Fruit fly (Drosophila melanogaster) whole organism, prepupa: ENCODE measurements around the gene CG6726.

Experiments used
- Blimp-1 ChIP-seq: fragments of 200-800 bp; sonication (Bioruptor generic); optimal IDR thresholded peaks from 3 replicates; lab custom pipeline; 2017; ENCODE audit warnings: missing biosample characterization, missing genetic modification characterization, mild to moderate bottlenecking, moderate library complexity, missing genetic modification reagents
- CG10631 ChIP-seq: fragments of 200-800 bp; sonication (Bioruptor generic); optimal IDR thresholded peaks from 2 replicates; lab custom pipeline; 2016; ENCODE audit warnings: missing biosample characterization, missing genetic modification characterization
- CG11294 ChIP-seq: fragments of 200-800 bp; sonication (Bioruptor generic); IDR thresholded peaks from 2 replicates; pipeline ENCODE4 v1.3.6; 2022; ENCODE audit warnings: missing biosample characterization, missing genetic modification characterization
- CG11762 ChIP-seq: fragments of 200-800 bp; sonication (Bioruptor generic); optimal IDR thresholded peaks from 3 replicates; lab custom pipeline; 2016; ENCODE audit warnings: missing biosample characterization, missing genetic modification characterization; ENCODE audit not compliant: insufficient read depth
- CG11902 ChIP-seq: fragments of 200-800 bp; sonication (Bioruptor generic); optimal IDR thresholded peaks from 3 replicates; lab custom pipeline; 2016; ENCODE audit warnings: missing biosample characterization, missing genetic modification characterization
- CG15336 ChIP-seq: fragments of 200-800 bp; sonication (Bioruptor generic); IDR thresholded peaks from 2 replicates; pipeline ENCODE4 v1.3.6; 2022; ENCODE audit warnings: missing biosample characterization, missing genetic modification characterization
- CG1621 ChIP-seq: fragments of 200-800 bp; sonication (Bioruptor generic); optimal IDR thresholded peaks from 3 replicates; lab custom pipeline; 2018; ENCODE audit warnings: missing biosample characterization, mild to moderate bottlenecking, missing genetic modification characterization
- CG16779 ChIP-seq: fragments of 200-800 bp; sonication (Bioruptor generic); optimal IDR thresholded peaks from 3 replicates; lab custom pipeline; 2017; ENCODE audit warnings: missing biosample characterization, mild to moderate bottlenecking, missing genetic modification characterization
- CG3032 ChIP-seq: fragments of 200-800 bp; optimal IDR thresholded peaks from 2 replicates; lab custom pipeline; 2019; ENCODE audit warnings: missing biosample characterization, mild to moderate bottlenecking, missing genetic modification characterization, moderate library complexity
- CG31627 ChIP-seq: fragments of 200-800 bp; sonication (Bioruptor generic); optimal IDR thresholded peaks from 3 replicates; lab custom pipeline; 2016; ENCODE audit warnings: missing biosample characterization, missing genetic modification characterization
- CG32006 ChIP-seq: fragments of 200-800 bp; sonication (Bioruptor generic); optimal IDR thresholded peaks from 3 replicates; lab custom pipeline; 2017; ENCODE audit warnings: missing biosample characterization, mild to moderate bottlenecking, missing genetic modification characterization
- CG34406 ChIP-seq: fragments of 200-800 bp; sonication (Bioruptor generic); optimal IDR thresholded peaks from 3 replicates; lab custom pipeline; 2016; ENCODE audit warnings: missing biosample characterization, missing genetic modification characterization
- CG4318 ChIP-seq: fragments of 200-800 bp; sonication (Bioruptor generic); optimal IDR thresholded peaks from 3 replicates; lab custom pipeline; 2017; ENCODE audit warnings: missing biosample characterization, mild to moderate bottlenecking, missing genetic modification characterization
- CG6163 ChIP-seq: fragments of 200-800 bp; sonication (Bioruptor generic); IDR thresholded peaks from 3 replicates; pipeline ENCODE4 v1.3.6; 2022; ENCODE audit warnings: missing biosample characterization, missing genetic modification characterization
- CG6276 ChIP-seq: fragments of 200-800 bp; sonication (Bioruptor generic); optimal IDR thresholded peaks from 2 replicates; lab custom pipeline; 2017; ENCODE audit warnings: missing biosample characterization, mild to moderate bottlenecking, missing genetic modification characterization
- CG6808 ChIP-seq: fragments of 200-800 bp; sonication (Bioruptor generic); optimal IDR thresholded peaks from 3 replicates; lab custom pipeline; 2017; ENCODE audit warnings: missing biosample characterization, missing genetic modification characterization, mild to moderate bottlenecking, moderate library complexity, missing genetic modification reagents
- CG6854 ChIP-seq: fragments of 200-800 bp; sonication (Bioruptor generic); optimal IDR thresholded peaks from 2 replicates; lab custom pipeline; 2017; ENCODE audit warnings: missing biosample characterization, mild to moderate bottlenecking, missing genetic modification characterization
- CG7368 ChIP-seq: fragments of 200-800 bp; sonication (Bioruptor generic); optimal IDR thresholded peaks from 3 replicates; lab custom pipeline; 2016; ENCODE audit warnings: missing biosample characterization, missing genetic modification characterization
- CG8119 ChIP-seq: fragments of 200-800 bp; sonication (Bioruptor generic); IDR thresholded peaks from 3 replicates; pipeline ENCODE4 v1.3.6; 2022; ENCODE audit warnings: missing biosample characterization, missing genetic modification characterization
- CG8319 ChIP-seq: fragments of 200-800 bp; sonication (Bioruptor generic); optimal IDR thresholded peaks from 3 replicates; lab custom pipeline; 2016; ENCODE audit warnings: missing biosample characterization, missing genetic modification characterization
- CG8632 ChIP-seq: fragments of 200-800 bp; sonication (Bioruptor generic); optimal IDR thresholded peaks from 3 replicates; lab custom pipeline; 2016; ENCODE audit warnings: missing biosample characterization, missing genetic modification characterization
- Eip75B ChIP-seq: fragments of 200-800 bp; sonication (Bioruptor generic); optimal IDR thresholded peaks from 3 replicates; lab custom pipeline; 2016; ENCODE audit warnings: missing biosample characterization, missing genetic modification characterization
- Eip78C ChIP-seq: fragments of 200-800 bp; sonication (Bioruptor generic); peaks from one replicate; lab custom pipeline; 2016; ENCODE audit warnings: missing biosample characterization, missing genetic modification characterization
- Eip93F ChIP-seq: fragments of 200-800 bp; sonication (Bioruptor generic); optimal IDR thresholded peaks from 2 replicates; lab custom pipeline; 2016; ENCODE audit warnings: missing biosample characterization, mild to moderate bottlenecking, missing genetic modification characterization
- Ets21C ChIP-seq: fragments of 200-800 bp; sonication (Bioruptor generic); optimal IDR thresholded peaks from 3 replicates; lab custom pipeline; 2016; ENCODE audit warnings: missing biosample characterization, missing genetic modification characterization
- Ets96B ChIP-seq: fragments of 200-800 bp; optimal IDR thresholded peaks from 2 replicates; lab custom pipeline; 2019; ENCODE audit warnings: missing biosample characterization, mild to moderate bottlenecking, missing genetic modification characterization, moderate library complexity
- Gug ChIP-seq: fragments of 200-800 bp; sonication (Bioruptor generic); IDR thresholded peaks from 2 replicates; pipeline ENCODE4 v1.3.6; 2022; ENCODE audit warnings: missing biosample characterization, missing genetic modification characterization
- Hr39 ChIP-seq: fragments of 200-800 bp; sonication (Bioruptor generic); optimal IDR thresholded peaks from 2 replicates; lab custom pipeline; 2016; ENCODE audit warnings: missing biosample characterization, missing genetic modification characterization
- Hr4 ChIP-seq: fragments of 200-800 bp; sonication (Bioruptor generic); optimal IDR thresholded peaks from 3 replicates; lab custom pipeline; 2016; ENCODE audit warnings: missing biosample characterization, missing genetic modification characterization
- Lpt ChIP-seq: fragments of 200-800 bp; sonication (Bioruptor generic); optimal IDR thresholded peaks from 3 replicates; lab custom pipeline; 2016; ENCODE audit warnings: missing biosample characterization, missing genetic modification characterization
- Met ChIP-seq: fragments of 200-800 bp; sonication (Bioruptor generic); optimal IDR thresholded peaks from 3 replicates; lab custom pipeline; 2016; ENCODE audit warnings: missing biosample characterization, missing genetic modification characterization
- OdsH ChIP-seq: fragments of 200-800 bp; sonication (Bioruptor generic); optimal IDR thresholded peaks from 3 replicates; lab custom pipeline; 2016; ENCODE audit warnings: missing biosample characterization, missing genetic modification characterization
- Smox ChIP-seq: fragments of 200-800 bp; sonication (Bioruptor generic); optimal IDR thresholded peaks from 3 replicates; lab custom pipeline; 2016; ENCODE audit warnings: missing biosample characterization, missing genetic modification characterization
- Sox102F ChIP-seq: fragments of 200-800 bp; sonication (Bioruptor generic); optimal IDR thresholded peaks from 2 replicates; lab custom pipeline; 2016; ENCODE audit warnings: missing biosample characterization, mild to moderate bottlenecking, missing genetic modification characterization
- Sox15 ChIP-seq: fragments of 200-800 bp; sonication (Bioruptor generic); optimal IDR thresholded peaks from 3 replicates; lab custom pipeline; 2016; ENCODE audit warnings: missing biosample characterization, missing genetic modification characterization
- achi ChIP-seq: fragments of 200-800 bp; sonication (Bioruptor generic); optimal IDR thresholded peaks from 3 replicates; lab custom pipeline; 2016; ENCODE audit warnings: missing biosample characterization, missing genetic modification characterization
- acj6 ChIP-seq: fragments of 200-800 bp; sonication (Bioruptor generic); optimal IDR thresholded peaks from 3 replicates; lab custom pipeline; 2016; ENCODE audit warnings: missing biosample characterization, missing genetic modification characterization
- cyc ChIP-seq: fragments of 200-800 bp; sonication (Bioruptor generic); optimal IDR thresholded peaks from 3 replicates; lab custom pipeline; 2016; ENCODE audit warnings: missing biosample characterization, missing genetic modification characterization
- dac ChIP-seq: fragments of 200-800 bp; sonication (Bioruptor generic); optimal IDR thresholded peaks from 2 replicates; lab custom pipeline; 2017; ENCODE audit warnings: missing biosample characterization, mild to moderate bottlenecking, missing genetic modification characterization
- eg ChIP-seq: fragments of 200-800 bp; sonication (Bioruptor generic); IDR thresholded peaks from 3 replicates; pipeline ENCODE4 v1.3.6; 2022; ENCODE audit warnings: missing biosample characterization, missing genetic modification characterization
- esn ChIP-seq: fragments of 200-800 bp; sonication (Bioruptor generic); optimal IDR thresholded peaks from 2 replicates; lab custom pipeline; 2016; ENCODE audit warnings: missing biosample characterization, mild to moderate bottlenecking, missing genetic modification characterization, moderate library complexity
- fd59A ChIP-seq: fragments of 200-800 bp; sonication (Bioruptor generic); optimal IDR thresholded peaks from 2 replicates; lab custom pipeline; 2017; ENCODE audit warnings: missing biosample characterization, mild to moderate bottlenecking, missing genetic modification characterization, missing genetic modification reagents
- fd85E ChIP-seq: fragments of 200-800 bp; sonication (Bioruptor generic); optimal IDR thresholded peaks from 3 replicates; lab custom pipeline; 2016; ENCODE audit warnings: missing biosample characterization, missing genetic modification characterization
- fkh ChIP-seq: fragments of 200-800 bp; sonication (Bioruptor generic); optimal IDR thresholded peaks from 3 replicates; lab custom pipeline; 2017; ENCODE audit warnings: missing biosample characterization, mild to moderate bottlenecking, missing genetic modification characterization, moderate library complexity
- lz ChIP-seq: fragments of 200-800 bp; sonication (Bioruptor generic); optimal IDR thresholded peaks from 3 replicates; lab custom pipeline; 2016; ENCODE audit warnings: missing biosample characterization, missing genetic modification characterization
- net ChIP-seq: fragments of 200-800 bp; sonication (Bioruptor generic); optimal IDR thresholded peaks from 3 replicates; lab custom pipeline; 2016; ENCODE audit warnings: missing biosample characterization, missing genetic modification characterization
- salr ChIP-seq, 2 experiments: fragments of 200-800 bp; sonication (Bioruptor generic); optimal IDR thresholded peaks; 3 replicates each; lab custom pipeline; 2016 to 2018; ENCODE audit warnings: missing biosample characterization in 2 of 2, missing genetic modification characterization in 2 of 2, mild to moderate bottlenecking in 1 of 2
- spab ChIP-seq: fragments of 200-800 bp; sonication (Bioruptor generic); optimal IDR thresholded peaks from 2 replicates; lab custom pipeline; 2017; ENCODE audit warnings: missing biosample characterization, mild to moderate bottlenecking, missing genetic modification characterization, missing genetic modification reagents
- ss ChIP-seq, 2 experiments: fragments of 200-800 bp; sonication (Bioruptor generic); optimal IDR thresholded peaks; 2 replicates in 1 of 2; 3 replicates in 1 of 2; lab custom pipeline; 2017 to 2018; ENCODE audit warnings: mild to moderate bottlenecking in 2 of 2, missing biosample characterization in 2 of 2, missing genetic modification characterization in 2 of 2, moderate library complexity in 1 of 2
- svp ChIP-seq: fragments of 200-800 bp; sonication (Bioruptor generic); peaks from one replicate; lab custom pipeline; 2016; ENCODE audit warnings: missing biosample characterization, missing genetic modification characterization
- topi ChIP-seq: fragments of 200-800 bp; sonication (Bioruptor generic); optimal IDR thresholded peaks from 3 replicates; lab custom pipeline; 2016; ENCODE audit warnings: missing biosample characterization, missing genetic modification characterization
- vri ChIP-seq: fragments of 200-800 bp; sonication (Bioruptor generic); optimal IDR thresholded peaks from 3 replicates; lab custom pipeline; 2016; ENCODE audit warnings: missing biosample characterization, mild to moderate bottlenecking, missing genetic modification characterization

The CG6726 gene

DNA sequence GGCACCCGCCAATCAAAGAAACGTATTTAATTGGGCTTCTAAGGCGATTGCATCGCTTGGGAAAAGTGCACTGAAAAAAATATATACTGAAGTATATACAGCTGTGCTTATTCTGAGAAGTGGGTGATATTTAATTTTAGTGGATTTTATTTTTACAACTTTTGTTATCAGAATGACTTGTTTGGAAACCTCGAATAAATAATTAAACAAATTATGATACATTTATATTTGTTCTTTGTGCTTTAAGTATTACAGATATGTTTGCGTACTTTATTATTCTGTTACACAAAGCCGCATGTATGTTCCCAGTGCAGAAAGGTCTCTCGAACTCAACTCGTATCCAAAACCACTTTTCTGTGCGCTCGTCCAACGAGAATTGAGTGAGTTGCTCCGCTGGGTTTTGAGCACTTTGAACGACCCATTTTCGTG lies 42.8 kb upstream of the CG6726 start:
- peak; percentile 74 for TF ChIP-seq Sox15 (GFP tag; lab: Kevin White, UChicago)
- peak; percentile 36 for TF ChIP-seq CG16779
- TF ChIP-seq Eip93F (GFP tag; lab: Kevin White, UChicago) = peak; percentile 0
- TF ChIP-seq fd85E (GFP tag; lab: Kevin White, UChicago) = no peak
- peak; percentile 81 for TF ChIP-seq net (GFP tag; lab: Kevin White, UChicago)
- peak; percentile 68; the same call in 2 of the 3 replicates for TF ChIP-seq CG6163 (GFP tag; lab: Robert Waterston, UW)
- TF ChIP-seq CG11294 (GFP tag; lab: Robert Waterston, UW) = peak; percentile 60
- TF ChIP-seq CG34406 (GFP tag; lab: Kevin White, UChicago) = peak; percentile 91
- peak; percentile 87 for TF ChIP-seq CG4318 (GFP tag; lab: Kevin White, UChicago)
- TF ChIP-seq CG3032 (tag; lab: Kevin White, UChicago) = peak; percentile 87
- peak; percentile 96 for TF ChIP-seq CG32006
- peak; percentile 79 for TF ChIP-seq Hr39 (GFP tag; lab: Kevin White, UChicago)
- peak; percentile 85 for TF ChIP-seq CG6276 (GFP tag; lab: Kevin White, UChicago)
- peak; percentile 87 for TF ChIP-seq Eip75B
- peak; percentile 96 for TF ChIP-seq svp
- peak; percentile 22 to 92 for TF ChIP-seq salr (GFP tag; optimal IDR thresholded peaks at IDR 0.05; lab: Kevin White, UChicago)
- peak; percentile 86 for TF ChIP-seq eg
- TF ChIP-seq dac (GFP tag; lab: Kevin White, UChicago) = peak; percentile 72
- TF ChIP-seq CG1621 = peak; percentile 20
- peak; percentile 79 for TF ChIP-seq CG11762
- peak; percentile 74 for TF ChIP-seq CG11902 (GFP tag; lab: Kevin White, UChicago)
- peak; percentile 92 for TF ChIP-seq CG8119 (GFP tag; lab: Robert Waterston, UW)
- TF ChIP-seq topi (GFP tag; lab: Kevin White, UChicago) = peak; percentile 89
- peak; percentile 94 for TF ChIP-seq esn
- TF ChIP-seq Gug (GFP tag; lab: Robert Waterston, UW) = peak; percentile 77
- peak; percentile 85 for TF ChIP-seq CG8632 (GFP tag; lab: Kevin White, UChicago)
- peak; percentile 74 for TF ChIP-seq Sox102F
- peak; percentile 89 for TF ChIP-seq OdsH (GFP tag; lab: Kevin White, UChicago)
- peak; percentile 87 for TF ChIP-seq CG10631 (GFP tag; lab: Kevin White, UChicago)
- peak; percentile 78 for TF ChIP-seq spab (GFP tag; lab: Kevin White, UChicago)
- peak; percentile 91 for TF ChIP-seq Hr4 (GFP tag; lab: Kevin White, UChicago)
- TF ChIP-seq acj6 (GFP tag; lab: Kevin White, UChicago) = peak; percentile 85
- TF ChIP-seq ss (GFP tag; optimal IDR thresholded peaks at IDR 0.05; lab: Kevin White, UChicago) = peak; percentile 62 to 71
- TF ChIP-seq Ets21C (GFP tag; lab: Kevin White, UChicago) = peak; percentile 74
- peak; percentile 85 for TF ChIP-seq CG31627 (GFP tag; lab: Kevin White, UChicago)
- TF ChIP-seq Met (GFP tag; lab: Kevin White, UChicago) = peak; percentile 91
- TF ChIP-seq CG6854 = peak; percentile 7
- TF ChIP-seq fd59A (GFP tag; lab: Kevin White, UChicago) = peak; percentile 73
- TF ChIP-seq CG7368 (GFP tag; lab: Kevin White, UChicago) = peak; percentile 74
- peak; percentile 78 for TF ChIP-seq Lpt (GFP tag; lab: Kevin White, UChicago)
- TF ChIP-seq achi (GFP tag; lab: Kevin White, UChicago) = peak; percentile 89
- TF ChIP-seq cyc (GFP tag; lab: Kevin White, UChicago) = peak; percentile 83
- peak; percentile 83 for TF ChIP-seq CG6808 (GFP tag; lab: Kevin White, UChicago)
- peak; percentile 91 for TF ChIP-seq CG15336 (GFP tag; lab: Robert Waterston, UW)
- TF ChIP-seq Eip78C (GFP tag; lab: Kevin White, UChicago) = peak; percentile 98
- TF ChIP-seq CG8319 (GFP tag; lab: Kevin White, UChicago) = peak; percentile 67
- TF ChIP-seq Blimp-1 (GFP tag; lab: Kevin White, UChicago) = peak; percentile 72
- TF ChIP-seq fkh (GFP tag; lab: Kevin White, UChicago) = peak; percentile 67
- TF ChIP-seq Smox (GFP tag; lab: Kevin White, UChicago) = peak; percentile 85
- peak; percentile 88 for TF ChIP-seq lz (GFP tag; lab: Kevin White, UChicago)
- TF ChIP-seq vri (GFP tag; lab: Kevin White, UChicago) = peak; percentile 63
- TF ChIP-seq Ets96B = peak; percentile 83
